Fruit fly (Drosophila melanogaster) whole organism: ENCODE measurements around the gene Oatp74D.

Experiments used
- CG8478 ChIP-seq: fragments of >200 bp; optimal IDR thresholded peaks from 2 replicates; lab custom pipeline; 2018; ENCODE audit warnings: inconsistent platforms
- Dll ChIP-seq: fragments of >200 bp; optimal IDR thresholded peaks from 2 replicates; lab custom pipeline; 2017
- EcR ChIP-seq, 2 experiments: fragments of >200 bp; optimal IDR thresholded peaks; 2 replicates each; lab custom pipeline; 2017; ENCODE audit warnings: missing biosample characterization in 2 of 2, missing genetic modification characterization in 2 of 2, missing genetic modification reagents in 2 of 2
- pan ChIP-seq: fragments of >200 bp; optimal IDR thresholded peaks from 2 replicates; lab custom pipeline; 2017
- psq ChIP-seq: fragments of >200 bp; optimal IDR thresholded peaks from 2 replicates; lab custom pipeline; 2017
- usp ChIP-seq: fragments of >200 bp; optimal IDR thresholded peaks from 2 replicates; lab custom pipeline; 2017; ENCODE audit warnings: missing biosample characterization, missing genetic modification characterization, mixed read lengths

Gene Oatp74D

dm6 chr3L:17486794-17487726, at the start of gene Oatp74D:
Gene Oatp74D, plus strand, starts transcription at chr3L:17487118.
- no peak for TF ChIP-seq psq (lab: Kevin White, UChicago)
- no peak for TF ChIP-seq EcR (GFP tag; optimal IDR thresholded peaks at IDR 0.05; lab: Kevin White, UChicago)
- TF ChIP-seq CG8478: peak; percentile 16
- peak; percentile 30 for TF ChIP-seq Dll (lab: Kevin White, UChicago)
- TF ChIP-seq usp (GFP tag; lab: Kevin White, UChicago): no peak
- TF ChIP-seq pan (lab: Kevin White, UChicago): no peak

dm6 chr3L:17438872-17439495, 47.9 kb upstream of the Oatp74D start, which contains the start of gene CG18265:
Gene CG18265, plus strand, starts transcription at chr3L:17439401.
- TF ChIP-seq EcR (GFP tag; optimal IDR thresholded peaks at IDR 0.05; lab: Kevin White, UChicago) (no peak), psq (lab: Kevin White, UChicago) (no peak), Dll (lab: Kevin White, UChicago) (no peak), pan (lab: Kevin White, UChicago) (no peak), CG8478 (no peak), usp (GFP tag; lab: Kevin White, UChicago) (no peak)

DNA sequence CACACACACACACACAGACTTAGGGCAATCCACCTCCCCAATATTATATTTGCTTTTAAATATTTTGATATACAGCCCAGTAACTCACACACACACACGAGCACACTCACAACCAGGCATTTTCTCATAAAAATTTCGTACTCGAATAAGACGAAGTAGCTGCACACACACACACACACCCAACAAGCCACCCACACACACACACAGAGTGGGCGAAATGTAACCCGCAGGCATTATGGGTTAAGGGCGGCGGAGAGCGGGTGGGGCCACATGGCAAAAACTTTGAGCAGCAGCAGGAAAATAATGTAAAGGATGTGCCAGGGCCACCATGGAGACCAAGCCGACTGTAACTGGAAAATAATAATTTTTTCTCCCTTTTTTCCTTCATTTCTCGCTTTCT, 45.3 kb upstream of the Oatp74D start:
- TF ChIP-seq Dll (lab: Kevin White, UChicago) (no peak), EcR (GFP tag; optimal IDR thresholded peaks at IDR 0.05; lab: Kevin White, UChicago) (no peak), CG8478 (no peak)

DNA sequence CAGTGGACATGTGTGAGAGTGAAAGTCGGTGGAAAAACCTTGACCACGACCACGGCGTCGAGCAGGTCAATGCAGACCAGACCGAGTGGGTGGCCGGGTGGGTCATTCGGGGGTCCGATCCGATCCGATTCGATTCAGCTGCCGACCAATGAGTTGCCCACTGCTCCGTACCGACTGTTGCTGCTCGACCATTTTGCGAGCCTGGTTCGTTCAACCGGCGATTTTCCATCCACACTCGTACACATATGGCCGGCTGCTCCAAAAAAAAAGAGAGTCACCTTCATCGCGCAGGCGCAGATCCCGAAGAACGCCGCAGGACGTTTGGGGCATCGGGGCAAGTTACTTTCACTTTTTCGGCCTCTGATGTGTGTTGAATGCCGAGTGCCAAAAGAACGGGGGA, 42.3 kb upstream of the Oatp74D start:
- TF ChIP-seq Dll (lab: Kevin White, UChicago) (no peak), EcR (GFP tag; optimal IDR thresholded peaks at IDR 0.05; lab: Kevin White, UChicago) (no peak), psq (lab: Kevin White, UChicago) (no peak), usp (GFP tag; lab: Kevin White, UChicago) (no peak), CG8478 (no peak), pan (lab: Kevin White, UChicago) (no peak)

- TF ChIP-seq Dll (lab: Kevin White, UChicago): no peak
- no peak for TF ChIP-seq EcR (GFP tag; optimal IDR thresholded peaks at IDR 0.05; lab: Kevin White, UChicago)
- TF ChIP-seq usp (GFP tag; lab: Kevin White, UChicago): no peak
- TF ChIP-seq CG8478: no peak
- no peak for TF ChIP-seq pan (lab: Kevin White, UChicago)
- TF ChIP-seq psq (lab: Kevin White, UChicago): no peak
Observed at dm6 chr3L:17445629-17446431, 41.1 kb upstream of the Oatp74D start.

DNA sequence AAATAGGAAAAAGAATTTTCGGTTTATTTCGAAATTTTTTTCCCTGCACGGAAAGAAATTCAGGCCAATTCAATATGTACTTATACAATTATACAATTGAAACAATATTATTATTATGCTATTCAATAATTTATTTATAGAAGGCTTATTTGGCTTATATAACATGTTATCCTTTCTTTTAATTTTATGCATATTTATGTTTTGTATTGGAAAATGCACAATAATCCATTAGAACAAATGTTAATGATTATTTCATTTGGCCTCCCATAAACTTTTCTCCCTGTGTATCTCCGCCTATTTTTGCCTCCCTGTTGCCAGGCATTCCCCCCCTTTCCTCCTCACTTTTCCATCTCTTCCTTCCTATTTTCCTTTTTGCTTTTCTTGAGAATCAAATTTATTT, 39.0 kb upstream of the Oatp74D start:
- TF ChIP-seq pan (lab: Kevin White, UChicago) (no peak), psq (lab: Kevin White, UChicago) (no peak), EcR (GFP tag; optimal IDR thresholded peaks at IDR 0.05; lab: Kevin White, UChicago) (no peak), Dll (lab: Kevin White, UChicago) (no peak), CG8478 (no peak), usp (GFP tag; lab: Kevin White, UChicago) (no peak)

DNA sequence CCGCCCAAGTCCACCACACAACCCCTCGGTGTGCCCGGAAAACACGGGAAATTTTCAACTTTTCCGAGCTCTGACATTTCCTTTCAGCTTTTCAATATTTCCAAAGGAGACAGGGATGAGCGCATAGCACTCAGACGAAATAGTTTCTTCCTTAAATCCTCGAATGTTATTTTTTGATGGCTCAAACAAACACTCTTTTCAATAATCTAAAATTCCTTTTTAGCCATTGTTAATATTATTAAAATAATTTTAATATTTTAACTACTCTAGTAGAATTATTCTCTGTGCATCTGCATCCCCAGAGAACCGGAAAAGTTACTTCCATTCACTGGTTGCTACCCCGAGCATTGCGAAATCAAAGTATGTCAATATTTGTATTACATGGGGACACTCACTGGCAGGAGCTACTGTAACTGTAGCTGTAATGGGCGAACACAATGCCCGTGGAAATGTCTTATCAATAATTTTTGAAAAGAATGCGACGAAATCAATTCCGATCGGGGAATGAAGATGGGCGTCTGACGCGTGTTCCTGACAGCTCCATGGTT, 29.1 kb upstream of the Oatp74D start:
- TF ChIP-seq EcR (GFP tag; optimal IDR thresholded peaks at IDR 0.05; lab: Kevin White, UChicago) (no peak), pan (lab: Kevin White, UChicago) (no peak), usp (GFP tag; lab: Kevin White, UChicago) (no peak), psq (lab: Kevin White, UChicago) (no peak), CG8478 (no peak), Dll (lab: Kevin White, UChicago) (no peak)

DNA sequence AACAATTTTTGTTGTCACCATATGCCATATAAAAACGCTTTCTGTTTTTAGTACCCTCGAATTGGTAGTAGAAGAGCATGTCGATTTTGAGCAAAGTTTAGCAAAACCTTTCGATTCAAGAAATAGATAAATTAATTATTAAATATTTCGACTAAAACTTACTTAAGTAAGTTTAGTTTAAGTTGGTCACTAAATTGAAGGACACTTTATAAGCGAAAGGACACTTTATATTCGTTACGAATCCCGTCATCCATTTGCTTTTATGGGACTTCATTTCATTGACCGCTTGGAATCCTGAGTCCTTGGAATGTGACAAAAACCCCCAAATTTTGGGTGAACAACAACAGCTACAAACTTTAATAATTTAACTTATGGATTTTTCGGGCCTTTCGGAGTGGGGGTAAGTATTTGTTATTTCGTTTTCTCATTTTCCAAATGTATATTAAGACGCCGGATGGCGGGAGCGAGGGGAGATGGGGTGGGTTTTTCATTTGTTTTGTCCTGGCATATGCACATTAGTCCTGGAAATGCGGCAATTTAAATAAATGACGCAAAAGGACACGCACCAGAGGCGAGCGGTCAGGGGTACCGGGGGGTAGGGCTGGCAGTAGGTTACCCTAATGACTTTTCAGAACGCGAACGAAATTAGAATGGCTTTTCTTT, 27.9 kb upstream of the Oatp74D start:
- TF ChIP-seq Dll (lab: Kevin White, UChicago) (no peak), pan (lab: Kevin White, UChicago) (no peak), EcR (GFP tag; optimal IDR thresholded peaks at IDR 0.05; lab: Kevin White, UChicago) (no peak), CG8478 (no peak), psq (lab: Kevin White, UChicago) (no peak), usp (GFP tag; lab: Kevin White, UChicago) (no peak)

DNA sequence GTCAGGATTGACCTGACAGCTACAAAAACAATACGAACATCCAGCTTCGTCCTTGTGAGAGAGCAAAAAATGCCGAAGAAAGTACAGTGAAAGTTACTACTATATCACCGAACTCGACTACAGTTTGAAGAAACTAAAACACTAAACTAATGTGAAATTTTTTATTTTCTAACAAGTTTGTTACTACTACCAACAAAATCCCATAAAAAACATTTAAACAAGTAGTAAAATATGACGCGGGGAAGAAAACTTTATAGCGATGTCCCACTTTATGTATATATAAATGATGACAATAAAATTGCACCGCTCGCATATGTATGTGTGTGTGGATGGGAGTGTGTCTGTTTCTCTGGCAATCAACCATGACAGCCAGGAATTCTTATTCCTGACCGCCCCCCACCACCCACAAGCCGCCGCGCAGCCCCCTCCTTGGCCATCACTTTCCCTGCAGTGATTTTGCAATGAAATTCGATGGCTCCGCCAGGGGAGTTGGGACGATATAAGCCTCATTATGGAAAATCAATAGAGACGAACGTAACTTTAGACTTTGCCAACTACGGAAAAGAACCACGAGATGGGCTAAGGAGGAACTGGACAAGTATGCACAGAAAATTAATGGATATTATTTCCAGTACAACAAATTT, 25.4 kb upstream of the Oatp74D start:
- TF ChIP-seq Dll (lab: Kevin White, UChicago) (no peak), CG8478 (no peak), pan (lab: Kevin White, UChicago) (no peak), psq (lab: Kevin White, UChicago) (no peak), EcR (GFP tag; optimal IDR thresholded peaks at IDR 0.05; lab: Kevin White, UChicago) (no peak), usp (GFP tag; lab: Kevin White, UChicago) (no peak)

DNA sequence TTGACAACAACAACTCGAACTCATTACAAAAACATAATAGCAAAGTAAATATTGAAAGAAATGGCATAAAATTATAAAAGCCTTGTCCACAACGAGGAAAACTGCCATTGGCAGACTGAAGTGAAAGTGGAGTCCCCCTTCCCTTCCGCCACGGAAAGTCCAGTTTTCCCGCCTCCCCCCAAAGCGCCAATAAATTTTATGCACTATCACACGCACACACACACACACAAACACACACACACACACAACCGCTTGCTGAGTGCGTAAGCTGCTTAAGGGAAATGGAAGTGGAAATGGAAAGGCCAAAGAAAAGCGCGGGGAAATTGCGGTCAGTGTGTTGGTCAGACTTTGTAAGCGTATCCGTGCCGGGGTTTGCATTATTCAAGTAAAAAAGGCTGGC, 24.4 kb upstream of the Oatp74D start:
- TF ChIP-seq EcR (GFP tag; optimal IDR thresholded peaks at IDR 0.05; lab: Kevin White, UChicago) (no peak), Dll (lab: Kevin White, UChicago) (no peak), psq (lab: Kevin White, UChicago) (no peak), CG8478 (no peak), usp (GFP tag; lab: Kevin White, UChicago) (no peak), pan (lab: Kevin White, UChicago) (no peak)
